Fruit fly (Drosophila melanogaster) Kc167 (cell line): ENCODE data around the gene mRF1.
"Not testable (repeated sequence)": the region's sequence is repeated elsewhere in the genome, so short reads cannot be mapped to it uniquely, and the experiment has no call there.

Source experiments
- Myc ChIP-seq: fragments of >200 bp; optimal IDR thresholded peaks from 2 replicates; lab custom pipeline; 2017; ENCODE audit warnings: missing external identifiers
- Sin3A ChIP-seq: fragments of >200 bp; optimal IDR thresholded peaks from 2 replicates; lab custom pipeline; 2018; ENCODE audit warnings: missing external identifiers
- h ChIP-seq: fragments of >200 bp; optimal IDR thresholded peaks from 3 replicates; lab custom pipeline; 2018; ENCODE audit warnings: missing external identifiers
- insv ChIP-seq: fragments of >200 bp; optimal IDR thresholded peaks from 3 replicates; lab custom pipeline; 2018; ENCODE audit warnings: missing external identifiers
- psq ChIP-seq: fragments of >200 bp; optimal IDR thresholded peaks from 2 replicates; lab custom pipeline; 2017; ENCODE audit warnings: missing external identifiers
- ttk ChIP-seq: sonication (Bioruptor generic); optimal IDR thresholded peaks from 2 replicates; lab custom pipeline; 2017; ENCODE audit warnings: missing external identifiers

The mRF1 gene

DNA sequence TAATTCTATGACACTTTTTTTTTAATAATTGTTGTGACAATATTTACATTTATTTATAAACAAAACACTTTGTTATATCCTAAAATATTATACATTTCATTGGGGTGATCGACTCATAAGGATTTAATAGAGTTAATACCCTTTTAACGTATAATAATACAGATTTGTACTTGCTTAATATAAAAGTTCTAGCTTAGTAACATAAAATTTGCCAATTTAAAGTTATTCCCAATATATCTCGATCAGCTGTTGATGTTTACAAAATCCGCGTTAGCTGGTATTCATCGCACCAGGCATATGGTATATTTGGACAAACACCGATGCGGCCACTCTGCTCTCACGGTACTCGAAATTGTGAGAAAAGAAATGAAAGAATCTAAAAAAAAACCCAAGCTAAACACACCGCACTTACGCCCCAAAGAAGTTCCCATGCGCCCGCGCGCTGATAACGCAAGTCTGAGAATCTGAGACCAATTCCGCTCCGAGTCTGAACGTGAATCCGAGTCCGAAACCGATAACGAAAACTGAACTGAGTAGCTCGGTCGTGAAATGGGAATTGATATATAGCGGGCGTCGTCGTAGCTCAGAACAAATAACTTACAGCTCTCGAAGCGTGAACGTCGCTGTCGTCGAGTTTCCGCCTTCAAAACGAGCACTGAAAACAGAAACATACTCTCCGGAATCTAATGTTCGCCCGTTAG, 16.2 kb upstream of the mRF1 start, which contains the start of gene Pect:
Gene Pect (plus strand): TSS at position 326 of the 701 bp plus-strand sequence.
- no peak for TF ChIP-seq ttk
- TF ChIP-seq psq (lab: Kevin White, UChicago): no peak
- no peak for TF ChIP-seq insv
- no peak for TF ChIP-seq Myc (lab: Kevin White, UChicago)
- no peak for TF ChIP-seq h (lab: Kevin White, UChicago)
- no peak for TF ChIP-seq Sin3A (lab: Kevin White, UChicago)

DNA sequence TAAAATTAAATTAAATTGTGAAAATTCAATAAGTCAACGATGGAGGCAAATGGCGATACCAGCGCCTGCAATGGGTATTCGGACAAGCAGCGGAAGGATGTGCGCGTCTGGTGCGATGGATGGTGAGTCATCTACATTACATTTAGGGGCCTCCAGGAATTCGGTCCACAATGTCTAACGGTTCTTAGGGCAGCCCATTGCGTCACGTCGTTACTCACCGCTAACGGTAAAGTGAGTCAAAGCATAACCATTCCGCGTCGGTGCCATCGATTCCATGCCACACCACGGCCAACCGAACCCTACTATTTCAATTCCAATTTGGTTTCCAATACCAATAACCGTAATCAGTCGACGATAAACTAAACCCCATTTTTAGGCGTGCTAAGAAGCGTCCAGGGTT, 15.6 kb upstream of the mRF1 start:
- TF ChIP-seq ttk: no peak
- no peak for TF ChIP-seq insv
- no peak for TF ChIP-seq h (lab: Kevin White, UChicago)
- no peak for TF ChIP-seq Sin3A (lab: Kevin White, UChicago)
- no peak for TF ChIP-seq psq (lab: Kevin White, UChicago)
- TF ChIP-seq Myc (lab: Kevin White, UChicago): no peak

DNA sequence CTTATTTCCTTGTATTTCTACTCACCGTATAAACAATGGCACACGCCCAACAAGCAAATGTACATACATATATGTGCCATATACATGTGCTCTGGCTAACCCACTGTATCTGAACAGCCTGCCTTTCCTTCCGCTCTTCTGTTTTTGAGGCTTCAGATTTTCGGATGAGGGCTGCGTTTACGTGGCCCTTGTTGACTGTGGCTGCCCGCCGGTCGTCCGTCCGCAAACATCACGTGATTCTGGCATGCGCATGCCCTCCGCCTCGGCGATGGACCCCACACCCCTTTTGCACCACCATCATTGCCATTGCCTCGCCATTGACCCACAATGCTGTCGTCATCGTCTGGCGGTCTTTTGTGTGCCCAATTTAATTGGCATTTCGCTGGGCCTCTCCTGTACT, 14.5 kb upstream of the mRF1 start:
- TF ChIP-seq Myc (lab: Kevin White, UChicago) (no peak), psq (lab: Kevin White, UChicago) (no peak), insv (no peak), ttk (no peak), Sin3A (lab: Kevin White, UChicago) (no peak), h (lab: Kevin White, UChicago) (no peak)

dm6 chr2L:13206077-13206668, 13.6 kb upstream of the mRF1 start:
- no peak for TF ChIP-seq h (lab: Kevin White, UChicago)
- TF ChIP-seq ttk: no peak
- no peak for TF ChIP-seq psq (lab: Kevin White, UChicago)
- TF ChIP-seq insv: no peak
- no peak for TF ChIP-seq Myc (lab: Kevin White, UChicago)

DNA sequence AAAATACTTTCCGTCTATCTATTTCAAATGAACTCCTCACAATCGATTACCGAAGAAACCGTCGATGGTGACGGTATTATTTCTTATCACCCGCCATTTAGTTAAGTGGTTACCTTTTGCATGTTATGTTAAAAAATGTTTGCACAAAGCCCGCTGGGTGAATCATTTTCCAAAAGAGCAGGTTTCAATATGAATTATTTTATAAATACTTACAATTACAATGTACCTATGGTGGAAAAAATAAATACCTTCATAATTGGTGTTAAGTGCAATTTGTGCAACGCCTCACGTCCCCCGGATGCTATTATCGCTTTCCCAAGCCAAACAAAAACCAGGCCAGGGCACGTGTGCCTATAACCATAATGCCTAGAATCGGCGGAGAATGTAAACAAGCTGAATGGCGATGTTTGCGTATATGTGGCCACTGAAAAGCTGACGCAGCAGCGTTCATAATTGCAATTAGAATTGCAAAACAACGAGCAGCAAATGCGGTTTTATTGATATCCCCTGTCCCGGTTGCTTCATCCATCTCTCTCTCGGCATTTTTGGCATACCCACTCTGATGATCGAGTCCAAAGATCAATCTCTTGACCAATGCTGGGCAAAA, 12.8 kb upstream of the mRF1 start:
- no peak for TF ChIP-seq h (lab: Kevin White, UChicago)
- TF ChIP-seq ttk: no peak
- TF ChIP-seq Myc (lab: Kevin White, UChicago): no peak
- TF ChIP-seq Sin3A (lab: Kevin White, UChicago): no peak
- TF ChIP-seq psq (lab: Kevin White, UChicago): no peak
- no peak for TF ChIP-seq insv

dm6 chr2L:13211764-13212265, 8.0 kb upstream of the mRF1 start, which contains the start of gene CG15482:
Gene CG15482, minus strand, starts transcription at chr2L:13211814.
- TF ChIP-seq ttk; Sin3A (lab: Kevin White, UChicago); insv: not testable (repeated sequence)

DNA sequence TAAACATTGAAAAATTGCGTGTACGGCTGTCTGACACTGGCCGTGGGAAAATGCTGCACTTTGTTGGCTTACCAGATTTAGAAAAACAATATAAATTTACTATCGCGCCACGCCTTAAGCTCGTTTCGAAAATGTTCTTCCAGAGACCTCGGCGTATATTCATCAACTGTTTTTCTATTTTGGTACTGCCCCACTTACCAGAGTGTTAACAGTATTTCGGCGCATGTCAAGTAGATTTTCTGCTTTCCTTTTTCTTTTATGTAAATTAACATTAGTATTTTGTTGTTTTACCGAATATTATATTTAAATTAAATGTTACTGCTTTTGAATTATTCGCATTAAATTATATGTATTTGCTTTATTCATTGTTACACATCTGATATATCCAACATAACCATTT, 4.8 kb upstream of the mRF1 start, which contains the start of gene kek4:
Gene kek4 (minus strand): TSS at position 341 of the 400 bp plus-strand sequence.
- TF ChIP-seq h (lab: Kevin White, UChicago) (no peak), Sin3A (lab: Kevin White, UChicago) (no peak)

DNA sequence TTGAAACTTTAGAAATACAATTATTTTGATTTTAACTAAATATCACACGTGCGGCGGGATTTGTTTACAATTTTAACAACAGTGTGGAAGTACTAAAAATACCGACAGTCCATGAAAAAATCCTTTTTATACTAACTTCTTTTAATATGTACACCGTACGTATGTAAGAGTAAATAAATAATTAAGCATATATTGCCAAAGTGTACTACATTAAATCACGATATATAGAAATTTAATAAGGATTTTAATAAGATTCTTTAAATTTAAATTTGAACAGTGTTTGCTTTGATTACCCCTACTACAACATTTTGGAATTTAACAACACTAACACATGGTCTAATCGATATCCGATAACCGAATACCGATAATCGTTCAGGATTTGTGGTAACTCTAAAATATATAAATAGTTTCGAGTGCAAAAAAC, 2.5 kb downstream of the mRF1 start, which contains the start of the genes Ski6 and CG16812:
Gene Ski6 (minus strand): TSS at position 205 of the 424 bp plus-strand sequence.
Gene CG16812 (plus strand): TSS at position 363 of the 424 bp plus-strand sequence.
- TF ChIP-seq h (lab: Kevin White, UChicago) (no peak), insv (no peak)

dm6 chr2L:13225225-13225840, 5.6 kb downstream of the mRF1 start, which contains the start of gene CG15480:
Gene CG15480, minus strand, starts transcription at chr2L:13225275.
- TF ChIP-seq psq (lab: Kevin White, UChicago): no peak
- no peak for TF ChIP-seq Myc (lab: Kevin White, UChicago)
- no peak for TF ChIP-seq insv

DNA sequence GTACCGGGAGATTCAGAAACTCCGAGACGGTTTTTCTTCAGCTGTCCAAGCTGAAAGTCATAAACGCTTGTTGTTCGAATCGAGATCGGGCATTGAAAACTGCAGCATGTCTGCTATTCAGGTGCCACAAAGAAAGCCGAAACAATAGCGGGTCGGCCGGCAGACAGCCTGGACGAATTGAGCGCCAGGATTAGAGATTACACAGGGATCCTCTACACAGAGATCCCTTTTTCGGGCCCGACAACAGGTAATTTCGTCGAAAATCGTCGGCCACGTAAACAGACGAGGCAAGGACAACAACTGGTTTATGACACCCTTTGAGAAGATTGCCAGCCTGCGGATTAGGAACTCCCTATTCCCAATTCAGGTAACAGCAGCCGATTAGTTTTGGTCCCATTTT, 7.5 kb downstream of the mRF1 start, which contains the start of gene CG16813:
Gene CG16813 (plus strand): TSS at position 288 of the 400 bp plus-strand sequence.
- TF ChIP-seq Myc (lab: Kevin White, UChicago) (no peak), Sin3A (lab: Kevin White, UChicago) (no peak), h (lab: Kevin White, UChicago) (no peak), ttk (no peak), psq (lab: Kevin White, UChicago) (no peak), insv (no peak)

- TF ChIP-seq psq (lab: Kevin White, UChicago) (no peak), Sin3A (lab: Kevin White, UChicago) (no peak), ttk (no peak), h (lab: Kevin White, UChicago) (no peak), Myc (lab: Kevin White, UChicago) (no peak), insv (no peak)
Observed at dm6 chr2L:13229388-13229882, 9.7 kb downstream of the mRF1 start, which contains the start of gene CG16815. Gene CG16815, plus strand, starts transcription at chr2L:13229832.

dm6 chr2L:13231739-13232138, 12.0 kb downstream of the mRF1 start, which contains the start of gene Prosalpha6T:
Gene Prosalpha6T, plus strand, starts transcription at chr2L:13232039.
- no peak for TF ChIP-seq psq (lab: Kevin White, UChicago)
- no peak for TF ChIP-seq Myc (lab: Kevin White, UChicago)
- TF ChIP-seq ttk: no peak
- no peak for TF ChIP-seq insv
- TF ChIP-seq h (lab: Kevin White, UChicago): no peak
- no peak for TF ChIP-seq Sin3A (lab: Kevin White, UChicago)
